Worm (Caenorhabditis elegans) whole organism, L3 larva: ENCODE results near the gene B0034.4.

Experiments used
- pqm-1 ChIP-seq: fragments of 150-350 bp; optimal IDR thresholded peaks from 2 replicates; lab custom pipeline; 2017; ENCODE audit warnings: missing biosample characterization, missing genetic modification characterization, inconsistent platforms
- unc-62 ChIP-seq: fragments of 150-350 bp; sonication (generic microtip); optimal IDR thresholded peaks from 4 replicates; lab custom pipeline; 2014; ENCODE audit warnings: missing biosample characterization, missing genetic modification reagents, missing genetic modification characterization

DNA sequence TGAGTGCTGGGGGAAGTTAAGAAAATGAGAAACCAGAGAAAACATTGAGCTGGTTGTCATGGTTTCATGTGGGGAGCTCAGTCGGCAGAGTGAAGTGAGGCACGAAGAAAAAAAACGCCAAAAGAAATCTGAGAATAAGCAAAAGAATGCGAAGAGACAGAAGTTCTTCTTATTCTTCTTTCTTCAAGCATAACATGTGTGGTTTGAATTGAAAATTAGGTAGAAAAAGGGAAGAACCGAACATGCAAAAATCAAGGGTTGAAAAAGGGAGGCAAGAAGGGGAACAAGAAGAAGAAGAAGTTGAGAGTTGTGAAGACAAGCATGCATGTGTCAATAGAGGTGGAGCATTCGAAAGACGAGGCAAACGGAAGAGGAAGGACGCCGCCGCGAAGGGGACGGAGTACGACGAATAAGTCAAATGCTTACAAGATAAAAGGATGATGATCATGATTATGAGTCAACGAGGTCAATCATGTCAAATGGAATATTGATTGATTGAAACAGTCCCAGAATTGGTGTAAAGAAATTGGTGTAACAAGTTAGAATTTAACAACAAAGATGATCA is 11.4 kb downstream of the B0034.4 start:
- TF ChIP-seq pqm-1 (tag; lab: Kevin White, UChicago) (no peak), unc-62 (no peak)
